Fruit fly (Drosophila melanogaster) S2 (cell line): ENCODE results near the gene Plzf.

Experiments
- CG8478 ChIP-seq: fragments of >200 bp; optimal IDR thresholded peaks from 2 replicates; lab custom pipeline; 2018
- CTCF ChIP-seq, 2 experiments: fragments of >200 bp; optimal IDR thresholded peaks; 2 replicates each; lab custom pipeline; 2018

- TF ChIP-seq CG8478 (lab: Kevin White, UChicago) (no peak), CTCF (optimal IDR thresholded peaks at IDR 0.05; lab: Kevin White, UChicago) (no peak)
Measured at dm6 chr2L:12025505-12025904, 23.2 kb downstream of the Plzf start.
